Fruit fly (Drosophila melanogaster) whole organism: Measurements from ENCODE around the gene CG9427.

Experiments
- CG8478 ChIP-seq: fragments of >200 bp; optimal IDR thresholded peaks from 2 replicates; lab custom pipeline; 2018; ENCODE audit warnings: inconsistent platforms
- Dll ChIP-seq: fragments of >200 bp; optimal IDR thresholded peaks from 2 replicates; lab custom pipeline; 2017
- EcR ChIP-seq, 2 experiments: fragments of >200 bp; optimal IDR thresholded peaks; 2 replicates each; lab custom pipeline; 2017; ENCODE audit warnings: missing biosample characterization in 2 of 2, missing genetic modification characterization in 2 of 2, missing genetic modification reagents in 2 of 2
- pan ChIP-seq: fragments of >200 bp; optimal IDR thresholded peaks from 2 replicates; lab custom pipeline; 2017
- usp ChIP-seq: fragments of >200 bp; optimal IDR thresholded peaks from 2 replicates; lab custom pipeline; 2017; ENCODE audit warnings: missing biosample characterization, missing genetic modification characterization, mixed read lengths

dm6 chr3R:9608206-9608605 lies 18.5 kb downstream of the CG9427 start:
- no peak for TF ChIP-seq EcR (GFP tag; optimal IDR thresholded peaks at IDR 0.05; lab: Kevin White, UChicago)
- no peak for TF ChIP-seq CG8478
- no peak for TF ChIP-seq pan (lab: Kevin White, UChicago)
- TF ChIP-seq Dll (lab: Kevin White, UChicago): no peak
- no peak for TF ChIP-seq usp (GFP tag; lab: Kevin White, UChicago)
